Fruit fly (Drosophila melanogaster) whole organism: ENCODE data around the gene CG13841.

Experiments
- EcR ChIP-seq, 2 experiments: fragments of >200 bp; optimal IDR thresholded peaks; 2 replicates each; lab custom pipeline; 2017; ENCODE audit warnings: missing biosample characterization in 2 of 2, missing genetic modification characterization in 2 of 2, missing genetic modification reagents in 2 of 2
- pan ChIP-seq: fragments of >200 bp; optimal IDR thresholded peaks from 2 replicates; lab custom pipeline; 2017
- psq ChIP-seq: fragments of >200 bp; optimal IDR thresholded peaks from 2 replicates; lab custom pipeline; 2017

DNA sequence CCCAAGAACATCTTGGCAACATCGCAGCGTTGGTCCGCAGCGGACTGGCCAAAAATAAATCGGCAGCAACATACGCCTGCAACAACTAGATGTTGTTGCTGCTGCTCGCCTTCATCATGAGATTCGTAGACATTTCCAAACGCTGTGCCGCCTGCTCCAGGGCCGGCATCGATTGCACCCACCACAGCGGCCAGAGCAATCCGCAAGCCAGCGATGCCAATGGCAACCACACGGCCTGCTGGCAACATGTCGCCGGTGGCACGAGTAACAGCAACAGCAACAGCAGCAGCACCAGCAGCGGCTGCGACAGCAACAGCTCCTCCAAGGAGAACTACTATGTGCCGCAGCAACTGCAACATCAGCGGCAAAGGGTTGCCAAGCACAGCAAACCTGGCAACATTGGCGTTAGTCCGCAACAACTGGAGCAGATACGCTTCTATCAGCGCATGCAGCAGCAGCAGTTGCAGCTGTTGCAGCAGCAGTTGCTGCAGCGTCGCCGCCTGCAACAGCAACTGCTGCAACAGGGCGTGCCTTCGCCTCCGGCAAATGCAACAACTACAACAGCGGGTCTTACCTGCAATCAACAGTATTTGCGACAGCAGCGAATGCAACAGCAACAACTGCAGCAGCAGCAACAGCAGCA is 17.3 kb upstream of the CG13841 start:
- no peak for TF ChIP-seq pan (lab: Kevin White, UChicago)
- no peak for TF ChIP-seq psq
- TF ChIP-seq EcR (GFP tag; optimal IDR thresholded peaks at IDR 0.05; lab: Kevin White, UChicago) = no peak
